Worm (Caenorhabditis elegans): ENCODE measurements around the gene ZK418.7.
A peak's percentile ranks its signal among the peaks of the same experiment; 100 is the strongest.

The ZK418.7 gene

ce11 chrIII:7114952-7115488 is 34.4 kb upstream of the ZK418.7 start, which contains the start of gene nhr-10:
Gene nhr-10 (minus strand): TSS chrIII:7115438.
- TF ChIP-seq B0261.1 (tag; optimal IDR thresholded peaks at IDR 0.05) (no peak), nhr-80 (tag; optimal IDR thresholded peaks at IDR 0.05) (no peak), unc-130 (GFP tag; optimal IDR thresholded peaks at IDR 0.05) (no peak), mes-4 (tag; optimal IDR thresholded peaks at IDR 0.05) (no peak), attf-6 (GFP tag; IDR thresholded peaks at IDR 0.05) (no peak), attf-5 (GFP tag; optimal IDR thresholded peaks at IDR 0.05) (no peak), nfyb-1 (GFP tag; IDR thresholded peaks at IDR 0.05) (no peak), cebp-2 (GFP tag; IDR thresholded peaks at IDR 0.05) (no peak), nhr-120 (GFP tag; IDR thresholded peaks at IDR 0.05) (no peak), snpc-4 (GFP tag; optimal IDR thresholded peaks at IDR 0.05) (no peak), snpc-4 (tag; optimal IDR thresholded peaks at IDR 0.05) (no peak), sptf-2 (GFP tag; optimal IDR thresholded peaks at IDR 0.05) (no peak), F37B4.10 (GFP tag; IDR thresholded peaks at IDR 0.05) (no peak), dpff-1 (tag; optimal IDR thresholded peaks at IDR 0.05) (no peak), F55B11.4 (tag; optimal IDR thresholded peaks at IDR 0.05; ENCODE audit: borderline replicate concordance, insufficient read depth) (no peak), let-607 (tag; optimal IDR thresholded peaks at IDR 0.05) (no peak), ceh-40 (GFP tag; IDR thresholded peaks at IDR 0.05) (no peak), lsl-1 (GFP tag; optimal IDR thresholded peaks at IDR 0.05) (no peak)

- TF ChIP-seq madf-6 (GFP tag; IDR thresholded peaks at IDR 0.05): no peak
- TF ChIP-seq nfya-2 (GFP tag; IDR thresholded peaks at IDR 0.05): no peak
- TF ChIP-seq F23B12.7 (tag; optimal IDR thresholded peaks at IDR 0.05; ENCODE audit: insufficient read depth): no peak
- TF ChIP-seq lin-40 (tag; optimal IDR thresholded peaks at IDR 0.05): no peak
- TF ChIP-seq ztf-26 (tag; optimal IDR thresholded peaks at IDR 0.05): no peak
Measured at ce11 chrIII:7112285-7112684, 31.7 kb upstream of the ZK418.7 start.

- TF ChIP-seq lin-26 (GFP tag; IDR thresholded peaks at IDR 0.05) (0 out of 2 replicates have a peak, but pooled peaks have one; percentile 18), lin-35 (GFP tag; optimal IDR thresholded peaks at IDR 0.05) (no peak)
Measured at ce11 chrIII:7111793-7112192, 31.2 kb upstream of the ZK418.7 start, which contains the start of gene B0280.7. Gene B0280.7 (minus strand): TSS chrIII:7111893.

ce11 chrIII:7107965-7108364 is 27.4 kb upstream of the ZK418.7 start, which contains the start of gene odd-1:
Gene odd-1 (plus strand): TSS chrIII:7108313.
- TF ChIP-seq madf-3 (GFP tag; IDR thresholded peaks at IDR 0.05) (no peak), Y56A3A.18 (GFP tag; IDR thresholded peaks at IDR 0.05) (no peak), ztf-25 (GFP tag; IDR thresholded peaks at IDR 0.05) (no peak), nhr-80 (tag; optimal IDR thresholded peaks at IDR 0.05) (peak; percentile 39)

- TF ChIP-seq ama-1 (optimal IDR thresholded peaks at IDR 0.05) (no peak), ama-1 (GFP tag; optimal IDR thresholded peaks at IDR 0.05) (no peak), pbrm-1 (GFP tag; IDR thresholded peaks at IDR 0.05) (no peak), Y95B8A.8 (GFP tag; IDR thresholded peaks at IDR 0.05) (no peak), cebp-1 (GFP tag; IDR thresholded peaks at IDR 0.05) (no peak), cebp-1 (tag; optimal IDR thresholded peaks at IDR 0.05) (peak; percentile 52), ztf-6 (GFP tag; IDR thresholded peaks at IDR 0.05) (no peak), nhr-80 (tag; optimal IDR thresholded peaks at IDR 0.05) (peak; percentile 67), Y53F4B.3 (GFP tag; IDR thresholded peaks at IDR 0.05) (no peak), madf-8 (GFP tag; conservative IDR thresholded peaks at IDR 0.05) (no peak), C06A6.2 (GFP tag; conservative IDR thresholded peaks at IDR 0.05) (no peak), ztf-22 (GFP tag; optimal IDR thresholded peaks at IDR 0.05) (no peak)
Measured at ce11 chrIII:7106854-7107253, 26.3 kb upstream of the ZK418.7 start.
